Worm (Caenorhabditis elegans) whole organism, L3 larva: ENCODE data around the gene Y116A8C.467.

Experiments used
- R02D3.7 ChIP-seq: fragments of 150-350 bp; optimal IDR thresholded peaks from 2 replicates; lab custom pipeline; 2014; ENCODE audit warnings: missing biosample characterization, missing genetic modification characterization
- aly-2 ChIP-seq: fragments of 150-350 bp; optimal IDR thresholded peaks from 2 replicates; lab custom pipeline; 2014; ENCODE audit warnings: missing biosample characterization, missing genetic modification characterization
- ama-1 ChIP-seq: fragments of 150-350 bp; optimal IDR thresholded peaks from 2 replicates; lab custom pipeline; 2018
- ceh-28 ChIP-seq: fragments of 150-350 bp; optimal IDR thresholded peaks from 2 replicates; lab custom pipeline; 2014; ENCODE audit warnings: missing biosample characterization, missing genetic modification reagents, missing genetic modification characterization
- daf-12 ChIP-seq: fragments of 150-350 bp; optimal IDR thresholded peaks from 2 replicates; lab custom pipeline; 2014; ENCODE audit warnings: missing biosample characterization, missing genetic modification reagents, missing genetic modification characterization
- egl-5 ChIP-seq: fragments of 150-350 bp; optimal IDR thresholded peaks from 2 replicates; lab custom pipeline; 2017; ENCODE audit warnings: missing biosample characterization, missing genetic modification reagents, missing genetic modification characterization, inconsistent platforms
- elt-3 ChIP-seq, 3 experiments: fragments of 150-350 bp in 1 of 3; sonication (generic microtip) in 2 of 3; optimal IDR thresholded peaks; 2 replicates in 2 of 3; 4 replicates in 1 of 3; lab custom pipeline; 2014 to 2017; ENCODE audit warnings: missing biosample characterization in 3 of 3, missing genetic modification characterization in 3 of 3
- eor-1 ChIP-seq, 2 experiments: fragments of 150-350 bp; optimal IDR thresholded peaks; 2 replicates each; lab custom pipeline; 2014 to 2018; ENCODE audit warnings: missing biosample characterization in 2 of 2, missing genetic modification characterization in 2 of 2
- fkh-10 ChIP-seq: sonication (generic microtip); optimal IDR thresholded peaks from 2 replicates; lab custom pipeline; 2017; ENCODE audit warnings: missing biosample characterization, missing genetic modification reagents, missing genetic modification characterization
- hmg-11 ChIP-seq: sonication (generic microtip); optimal IDR thresholded peaks from 2 replicates; lab custom pipeline; 2016; ENCODE audit warnings: missing genetic modification characterization, missing compliant biosample characterization
- jun-1 ChIP-seq: fragments of 150-350 bp; optimal IDR thresholded peaks from 2 replicates; lab custom pipeline; 2014; ENCODE audit warnings: missing biosample characterization, missing genetic modification reagents, missing genetic modification characterization
- nfya-1 ChIP-seq: sonication (generic microtip); optimal IDR thresholded peaks from 2 replicates; lab custom pipeline; 2017; ENCODE audit warnings: missing genetic modification characterization, mild to moderate bottlenecking, missing compliant biosample characterization, antibody characterized with exemption, moderate library complexity; ENCODE audit not compliant: insufficient read depth
- nhr-11 ChIP-seq: fragments of 150-350 bp; optimal IDR thresholded peaks from 2 replicates; lab custom pipeline; 2014; ENCODE audit warnings: missing biosample characterization, missing genetic modification characterization
- nhr-12 ChIP-seq: fragments of 150-350 bp; optimal IDR thresholded peaks from 2 replicates; lab custom pipeline; 2014; ENCODE audit warnings: missing biosample characterization, missing genetic modification characterization
- nhr-23 ChIP-seq: fragments of 150-350 bp; optimal IDR thresholded peaks from 2 replicates; lab custom pipeline; 2014; ENCODE audit warnings: missing biosample characterization, missing genetic modification reagents, missing genetic modification characterization
- nhr-237 ChIP-seq: fragments of 150-350 bp; optimal IDR thresholded peaks from 2 replicates; lab custom pipeline; 2014; ENCODE audit warnings: missing biosample characterization, missing genetic modification characterization
- nhr-25 ChIP-seq: sonication (generic microtip); optimal IDR thresholded peaks from 2 replicates; lab custom pipeline; 2017; ENCODE audit warnings: missing biosample characterization, missing genetic modification characterization
- nhr-43 ChIP-seq: sonication (generic microtip); optimal IDR thresholded peaks from 2 replicates; lab custom pipeline; 2016; ENCODE audit warnings: mild to moderate bottlenecking, missing genetic modification characterization, missing compliant biosample characterization; ENCODE audit not compliant: poor library complexity, severe bottlenecking
- nhr-67 ChIP-seq: fragments of 150-350 bp; optimal IDR thresholded peaks from 2 replicates; lab custom pipeline; 2014; ENCODE audit warnings: missing biosample characterization, missing genetic modification characterization
- nhr-76 ChIP-seq: fragments of 150-350 bp; sonication (generic microtip); optimal IDR thresholded peaks from 5 replicates; lab custom pipeline; 2014; ENCODE audit warnings: missing biosample characterization, missing genetic modification characterization
- nhr-77 ChIP-seq: fragments of 150-350 bp; optimal IDR thresholded peaks from 2 replicates; lab custom pipeline; 2014; ENCODE audit warnings: missing biosample characterization, missing genetic modification characterization
- pqm-1 ChIP-seq: fragments of 150-350 bp; optimal IDR thresholded peaks from 2 replicates; lab custom pipeline; 2017; ENCODE audit warnings: missing biosample characterization, missing genetic modification characterization, inconsistent platforms
- sea-2 ChIP-seq: fragments of 150-350 bp; sonication (generic microtip); optimal IDR thresholded peaks from 4 replicates; lab custom pipeline; 2014; ENCODE audit warnings: missing biosample characterization, missing genetic modification reagents, missing genetic modification characterization
- skn-1 ChIP-seq: fragments of 150-350 bp; optimal IDR thresholded peaks from 2 replicates; lab custom pipeline; 2014; ENCODE audit warnings: missing biosample characterization, missing genetic modification characterization
- tbx-2 ChIP-seq: sonication (generic microtip); optimal IDR thresholded peaks from 2 replicates; lab custom pipeline; 2016; ENCODE audit warnings: mild to moderate bottlenecking, missing genetic modification characterization, missing compliant biosample characterization
- unc-39 ChIP-seq: sonication (generic microtip); optimal IDR thresholded peaks from 4 replicates; lab custom pipeline; 2017; ENCODE audit warnings: missing biosample characterization, missing genetic modification characterization
- zag-1 ChIP-seq: fragments of 150-350 bp; optimal IDR thresholded peaks from 2 replicates; lab custom pipeline; 2014; ENCODE audit warnings: missing biosample characterization, missing genetic modification characterization
- ztf-11 ChIP-seq: fragments of 150-350 bp; optimal IDR thresholded peaks from 2 replicates; lab custom pipeline; 2014; ENCODE audit warnings: missing biosample characterization, missing genetic modification characterization
- ztf-4 ChIP-seq: fragments of 150-350 bp; optimal IDR thresholded peaks from 2 replicates; lab custom pipeline; 2014; ENCODE audit warnings: missing biosample characterization, missing genetic modification characterization

Y116A8C.467 gene

ce11 chrIV:17026568-17026967 lies 37.0 kb downstream of the Y116A8C.467 start:
- TF ChIP-seq nhr-23 (no peak), elt-3 (tag; optimal IDR thresholded peaks at IDR 0.05; lab: Kevin White, UChicago) (no peak), pqm-1 (tag; lab: Kevin White, UChicago) (no peak), nhr-11 (tag; lab: Kevin White, UChicago) (no peak), zag-1 (tag; lab: Kevin White, UChicago) (no peak), nhr-12 (no peak), ama-1 (lab: Kevin White, UChicago) (no peak), eor-1 (tag; optimal IDR thresholded peaks at IDR 0.05; lab: Kevin White, UChicago) (no peak), nhr-43 (tag; lab: Kevin White, UChicago) (no peak), ceh-28 (no peak), hmg-11 (no peak)

- no peak for TF ChIP-seq nhr-76
- TF ChIP-seq sea-2 (GFP tag; lab: Kevin White, UChicago) = no peak
- TF ChIP-seq ztf-11 (tag; lab: Kevin White, UChicago) = no peak
- no peak for TF ChIP-seq nhr-11 (tag; lab: Kevin White, UChicago)
- TF ChIP-seq nfya-1 (tag; lab: Kevin White, UChicago) = no peak
- no peak for TF ChIP-seq aly-2
- TF ChIP-seq nhr-237 (tag; lab: Kevin White, UChicago) = no peak
- no peak for TF ChIP-seq egl-5 (tag; lab: Kevin White, UChicago)
- no peak for TF ChIP-seq pqm-1 (tag; lab: Kevin White, UChicago)
- TF ChIP-seq nhr-67 (tag; lab: Kevin White, UChicago) = no peak
- TF ChIP-seq hmg-11 = no peak
Measured at ce11 chrIV:17025017-17025416, 38.6 kb downstream of the Y116A8C.467 start, which contains the start of gene dct-13. Gene dct-13, minus strand, starts transcription at chrIV:17025117.

ce11 chrIV:17021042-17021441 lies 42.6 kb downstream of the Y116A8C.467 start:
- TF ChIP-seq daf-12 (tag; lab: Kevin White, UChicago) (no peak), nhr-77 (tag; lab: Kevin White, UChicago) (no peak), jun-1 (tag; lab: Kevin White, UChicago) (no peak), ama-1 (lab: Kevin White, UChicago) (no peak), unc-39 (tag; lab: Kevin White, UChicago) (no peak), fkh-10 (GFP tag; lab: Kevin White, UChicago) (no peak), ztf-4 (tag; lab: Kevin White, UChicago) (no peak), nhr-12 (no peak), nhr-237 (tag; lab: Kevin White, UChicago) (no peak), sea-2 (GFP tag; lab: Kevin White, UChicago) (no peak), hmg-11 (no peak), skn-1 (tag; lab: Kevin White, UChicago) (no peak), nhr-25 (tag; lab: Kevin White, UChicago) (no peak), R02D3.7 (no peak), ceh-28 (no peak), tbx-2 (no peak)
- TF ChIP-seq, all 47 proteins: peak for 0

- no peak for TF ChIP-seq nhr-11 (tag; lab: Kevin White, UChicago)
- no peak for TF ChIP-seq R02D3.7
- TF ChIP-seq nhr-25 (tag; lab: Kevin White, UChicago) = no peak
- no peak for TF ChIP-seq ztf-11 (tag; lab: Kevin White, UChicago)
- TF ChIP-seq, all 47 proteins: peak for 0
Measured at ce11 chrIV:17010274-17010673, 53.3 kb downstream of the Y116A8C.467 start.
